Fruit fly (Drosophila melanogaster) whole organism: ENCODE results near the gene CG17612.

Experiments used
- CG8478 ChIP-seq: fragments of >200 bp; optimal IDR thresholded peaks from 2 replicates; lab custom pipeline; 2018; ENCODE audit warnings: inconsistent platforms
- Dll ChIP-seq: fragments of >200 bp; optimal IDR thresholded peaks from 2 replicates; lab custom pipeline; 2017
- EcR ChIP-seq, 2 experiments: fragments of >200 bp; optimal IDR thresholded peaks; 2 replicates each; lab custom pipeline; 2017; ENCODE audit warnings: missing biosample characterization in 2 of 2, missing genetic modification characterization in 2 of 2, missing genetic modification reagents in 2 of 2
- pan ChIP-seq: fragments of >200 bp; optimal IDR thresholded peaks from 2 replicates; lab custom pipeline; 2017
- psq ChIP-seq: fragments of >200 bp; optimal IDR thresholded peaks from 2 replicates; lab custom pipeline; 2017
- usp ChIP-seq: fragments of >200 bp; optimal IDR thresholded peaks from 2 replicates; lab custom pipeline; 2017; ENCODE audit warnings: missing biosample characterization, missing genetic modification characterization, mixed read lengths

CG17612 gene

DNA sequence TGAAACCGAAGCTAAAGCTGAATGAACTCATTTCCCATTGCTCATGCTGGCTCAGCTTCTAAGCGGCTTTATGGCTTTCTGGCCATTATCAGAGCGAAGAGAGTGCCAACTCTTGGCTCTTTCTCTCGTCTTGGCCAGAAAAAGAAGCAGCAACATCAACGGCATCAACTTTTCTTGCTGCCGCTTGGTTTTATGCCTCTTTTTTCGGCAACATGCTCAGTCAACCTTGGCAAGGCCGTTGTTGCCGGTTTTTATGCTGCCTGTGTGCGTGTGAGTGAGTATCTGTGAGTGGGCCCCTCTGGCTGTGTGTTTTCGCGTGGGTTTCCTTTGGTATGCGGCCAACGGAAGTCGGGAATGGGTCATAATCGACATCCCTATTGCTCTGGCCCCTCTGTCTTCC lies 11.9 kb downstream of the CG17612 start:
- TF ChIP-seq Dll (lab: Kevin White, UChicago) (no peak), EcR (GFP tag; optimal IDR thresholded peaks at IDR 0.05; lab: Kevin White, UChicago) (no peak), usp (no peak), pan (lab: Kevin White, UChicago) (no peak), psq (lab: Kevin White, UChicago) (no peak), CG8478 (lab: Kevin White, UChicago) (no peak)

DNA sequence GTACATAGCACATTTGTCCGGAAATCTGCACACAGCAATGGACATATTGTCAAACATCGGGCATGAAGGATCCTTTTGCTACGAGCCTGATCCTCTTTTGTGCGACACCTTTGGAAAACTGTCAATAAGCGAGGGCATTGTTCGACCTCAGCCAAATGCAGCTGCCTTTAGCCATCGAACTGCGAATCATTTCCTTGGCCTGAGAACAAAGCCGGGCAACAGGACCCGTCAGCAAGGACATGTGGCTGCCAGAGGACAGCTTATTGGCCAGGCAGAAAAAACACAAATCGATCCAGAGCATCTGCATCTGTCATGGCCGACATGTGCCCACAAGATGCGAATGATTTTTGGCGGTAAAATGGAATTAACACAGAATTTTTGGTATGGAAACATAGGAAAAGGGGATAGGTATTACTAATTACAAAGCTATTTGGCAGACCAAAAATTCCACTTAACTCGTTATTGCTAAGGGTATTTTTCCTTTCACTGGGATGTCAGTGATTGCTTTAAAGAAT lies 12.5 kb downstream of the CG17612 start:
- TF ChIP-seq psq (lab: Kevin White, UChicago), result no peak
- no peak for TF ChIP-seq usp
- TF ChIP-seq Dll (lab: Kevin White, UChicago), result no peak

DNA sequence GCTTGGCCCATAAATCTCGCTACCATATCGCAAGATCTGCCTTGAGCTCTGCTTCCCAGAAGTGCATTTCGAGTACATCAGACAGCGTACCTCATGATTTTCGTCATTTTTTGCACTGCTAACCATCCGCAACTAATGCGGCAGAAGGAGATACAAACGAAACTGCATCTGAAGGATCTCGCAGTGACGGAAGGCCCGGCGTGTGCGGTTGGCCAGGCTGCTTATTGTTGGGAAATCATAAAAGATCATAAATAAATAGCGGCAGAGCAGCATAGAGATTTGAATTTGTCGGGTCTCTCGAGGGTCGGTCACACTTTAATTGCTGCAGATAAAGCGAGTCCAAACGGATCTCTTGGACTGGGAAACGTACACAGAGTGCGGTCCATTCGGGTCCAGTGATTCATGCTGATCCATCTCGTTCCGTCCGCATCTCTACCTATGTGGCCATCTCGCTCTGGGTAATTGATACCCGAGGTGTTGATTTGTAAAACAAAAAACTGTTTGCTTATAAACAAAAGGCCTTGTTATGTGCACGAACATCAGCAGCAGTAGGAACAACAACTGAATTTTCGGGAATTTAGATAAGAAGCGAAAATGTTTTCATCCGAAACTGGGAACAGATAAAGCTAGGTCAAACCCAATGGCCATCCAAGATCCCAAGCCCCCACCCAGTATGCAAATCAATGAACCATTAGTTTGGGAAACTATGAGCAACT lies 13.8 kb downstream of the CG17612 start:
- TF ChIP-seq Dll (lab: Kevin White, UChicago), result no peak
- TF ChIP-seq CG8478 (lab: Kevin White, UChicago), result no peak
- TF ChIP-seq EcR (GFP tag; optimal IDR thresholded peaks at IDR 0.05; lab: Kevin White, UChicago), result no peak
- no peak for TF ChIP-seq usp
- TF ChIP-seq pan (lab: Kevin White, UChicago), result no peak
- TF ChIP-seq psq (lab: Kevin White, UChicago), result no peak

DNA sequence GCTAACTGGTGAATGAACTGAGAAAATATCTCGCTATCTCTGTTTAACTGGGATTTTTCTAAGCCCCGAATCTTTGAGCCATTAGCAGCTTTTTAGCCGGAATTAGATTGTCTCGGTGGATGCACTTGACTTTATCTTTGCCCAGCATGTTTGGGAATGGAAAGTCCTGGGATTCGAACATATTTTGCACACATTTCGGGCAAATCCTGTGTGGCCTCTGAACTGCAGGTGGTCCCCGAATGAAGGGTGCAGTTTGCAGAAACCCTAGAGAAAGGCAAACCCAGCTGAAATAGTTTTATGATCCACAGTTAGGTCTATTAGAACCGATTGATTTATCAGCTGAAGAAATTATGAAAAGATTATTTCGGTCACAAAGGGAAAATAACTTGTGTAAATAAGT lies 15.9 kb downstream of the CG17612 start:
- TF ChIP-seq Dll (lab: Kevin White, UChicago) (no peak), usp (no peak), pan (lab: Kevin White, UChicago) (no peak), CG8478 (lab: Kevin White, UChicago) (no peak), EcR (GFP tag; optimal IDR thresholded peaks at IDR 0.05; lab: Kevin White, UChicago) (no peak), psq (lab: Kevin White, UChicago) (no peak)

DNA sequence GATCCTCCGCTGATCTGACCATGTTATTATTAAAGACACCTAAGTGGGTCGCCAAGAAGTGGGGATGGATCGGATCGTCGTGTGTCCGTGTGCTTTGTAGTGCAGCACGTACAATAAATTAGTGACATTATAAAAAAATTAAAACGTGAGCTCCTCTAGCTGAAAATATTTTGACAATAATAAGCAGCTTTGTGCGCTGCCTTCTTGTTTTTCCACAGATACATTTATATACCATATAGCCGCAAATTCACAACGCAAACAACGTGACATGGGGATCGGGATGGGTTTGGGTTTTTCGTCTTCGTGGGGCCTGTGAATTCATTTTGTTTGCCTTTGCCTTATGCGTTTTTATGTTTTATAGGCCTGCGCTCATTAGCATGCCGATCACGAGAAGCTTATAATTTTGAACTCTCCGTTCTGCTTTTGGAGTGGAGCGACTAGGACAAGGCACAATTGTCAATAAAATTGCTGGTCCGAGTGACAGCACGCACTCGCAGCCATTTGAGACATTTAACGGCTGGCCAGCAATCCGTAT lies 16.7 kb downstream of the CG17612 start:
- TF ChIP-seq usp (no peak), CG8478 (lab: Kevin White, UChicago) (no peak), pan (lab: Kevin White, UChicago) (no peak), psq (lab: Kevin White, UChicago) (no peak), EcR (GFP tag; optimal IDR thresholded peaks at IDR 0.05; lab: Kevin White, UChicago) (no peak), Dll (lab: Kevin White, UChicago) (no peak)

DNA sequence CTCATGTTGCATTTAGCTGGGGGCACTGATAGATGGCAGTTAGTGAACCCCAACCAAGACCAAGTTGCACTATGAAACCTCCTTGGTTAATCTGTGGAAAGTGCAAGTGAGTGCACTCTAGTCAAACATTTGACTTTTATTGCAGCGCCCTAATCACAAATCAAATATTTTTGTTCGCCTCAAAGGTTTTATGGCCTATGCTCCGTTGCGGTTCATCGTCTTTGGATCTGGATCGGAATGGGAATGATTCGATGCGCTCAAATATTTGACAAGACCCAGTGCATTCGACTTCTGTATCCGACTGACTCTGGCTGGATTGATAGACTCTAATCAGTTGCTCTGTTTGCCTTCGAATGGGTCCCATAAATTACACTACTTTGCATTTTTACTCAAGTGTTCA lies 17.6 kb downstream of the CG17612 start:
- TF ChIP-seq psq (lab: Kevin White, UChicago), result no peak
- TF ChIP-seq CG8478 (lab: Kevin White, UChicago), result no peak
- TF ChIP-seq EcR (GFP tag; optimal IDR thresholded peaks at IDR 0.05; lab: Kevin White, UChicago), result no peak
- TF ChIP-seq usp, result no peak
- TF ChIP-seq Dll (lab: Kevin White, UChicago), result no peak
- TF ChIP-seq pan (lab: Kevin White, UChicago), result no peak

DNA sequence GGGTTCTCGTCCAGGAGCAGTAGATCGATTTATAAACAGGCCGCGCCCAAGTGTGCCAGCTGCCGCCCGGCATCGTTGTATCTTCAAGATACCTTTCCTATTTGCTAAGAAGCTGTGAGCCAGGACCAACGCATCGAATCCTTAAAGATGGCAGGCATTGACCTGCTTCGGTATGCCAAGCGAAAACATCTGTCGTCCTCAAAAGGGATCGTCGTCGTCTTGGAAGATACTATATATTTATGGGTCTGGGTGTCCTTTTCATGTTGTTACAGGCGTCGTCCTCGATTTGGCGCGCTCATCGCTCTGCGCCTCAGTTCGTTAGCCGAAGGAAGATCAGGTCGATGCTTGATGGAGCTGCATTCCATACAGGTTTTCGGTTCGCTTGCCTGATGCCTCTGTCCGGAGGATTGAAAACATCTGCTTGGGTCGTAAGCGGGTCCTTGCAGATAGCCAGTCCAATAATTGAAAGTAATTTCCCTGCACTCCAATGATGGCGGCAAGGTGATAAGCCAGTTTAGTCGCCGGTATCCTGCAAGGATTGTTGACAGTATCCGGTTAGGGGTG lies 18.7 kb downstream of the CG17612 start:
- no peak for TF ChIP-seq usp
- no peak for TF ChIP-seq EcR (GFP tag; optimal IDR thresholded peaks at IDR 0.05; lab: Kevin White, UChicago)
- TF ChIP-seq psq (lab: Kevin White, UChicago), result no peak
- no peak for TF ChIP-seq CG8478 (lab: Kevin White, UChicago)
- TF ChIP-seq Dll (lab: Kevin White, UChicago), result no peak
- TF ChIP-seq pan (lab: Kevin White, UChicago), result no peak

DNA sequence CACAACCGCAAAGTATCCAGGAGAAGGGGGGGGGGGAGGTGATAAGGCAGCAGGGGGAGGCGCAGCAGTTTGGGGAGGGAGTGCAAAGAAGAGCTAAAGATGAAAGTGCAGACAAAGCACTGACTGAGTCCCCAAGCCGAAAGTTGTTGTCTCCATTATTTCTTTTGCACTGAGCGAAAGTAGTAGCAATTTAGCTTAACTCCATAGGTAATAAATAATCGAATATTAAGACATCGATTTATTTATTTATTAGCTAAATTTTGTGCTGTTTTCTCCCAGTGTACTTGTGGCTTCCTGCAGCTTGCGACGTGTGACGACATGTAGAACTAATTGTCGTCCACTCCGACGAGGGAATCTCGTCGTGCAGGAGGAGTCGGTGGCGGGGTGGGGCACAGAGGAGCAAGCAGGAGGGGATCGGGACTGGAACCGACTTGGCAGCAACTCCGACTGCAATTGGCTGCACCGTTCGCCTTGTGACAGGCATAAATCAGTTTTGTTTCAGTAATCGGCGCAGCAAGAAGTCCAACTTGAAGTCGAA lies 21.0 kb downstream of the CG17612 start, which contains the start of gene Traf4:
TSS of gene Traf4 (plus strand) at position 488 of the 538 bp plus-strand sequence.
- TF ChIP-seq psq (lab: Kevin White, UChicago), result no peak
- TF ChIP-seq pan (lab: Kevin White, UChicago), result no peak
- TF ChIP-seq EcR (GFP tag; optimal IDR thresholded peaks at IDR 0.05; lab: Kevin White, UChicago), result no peak
- TF ChIP-seq usp, result no peak
- TF ChIP-seq Dll (lab: Kevin White, UChicago), result no peak
- TF ChIP-seq CG8478 (lab: Kevin White, UChicago), result no peak

DNA sequence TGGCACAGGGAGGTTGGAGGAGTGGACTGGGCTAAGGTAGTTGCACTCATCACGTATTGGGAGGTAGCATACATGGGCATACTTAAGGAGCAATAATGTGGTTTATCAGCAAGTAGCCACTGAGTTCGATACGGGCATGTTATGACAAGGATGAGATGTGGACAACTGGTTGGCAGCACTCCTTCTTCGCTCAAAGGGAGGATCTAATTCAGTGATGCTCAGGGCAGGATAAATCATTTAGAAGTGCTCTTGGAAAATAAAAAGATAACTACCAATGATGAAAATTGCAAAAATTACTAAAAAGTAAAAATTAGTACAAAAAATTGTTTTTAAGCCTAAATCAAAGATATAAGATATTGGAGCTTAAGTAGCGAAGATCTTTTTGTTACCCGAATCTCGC lies 21.7 kb downstream of the CG17612 start:
- TF ChIP-seq EcR (GFP tag; optimal IDR thresholded peaks at IDR 0.05; lab: Kevin White, UChicago), result peak in 1 of 2 experiments; percentile 45
- no peak for TF ChIP-seq psq (lab: Kevin White, UChicago)
- TF ChIP-seq CG8478 (lab: Kevin White, UChicago), result no peak

DNA sequence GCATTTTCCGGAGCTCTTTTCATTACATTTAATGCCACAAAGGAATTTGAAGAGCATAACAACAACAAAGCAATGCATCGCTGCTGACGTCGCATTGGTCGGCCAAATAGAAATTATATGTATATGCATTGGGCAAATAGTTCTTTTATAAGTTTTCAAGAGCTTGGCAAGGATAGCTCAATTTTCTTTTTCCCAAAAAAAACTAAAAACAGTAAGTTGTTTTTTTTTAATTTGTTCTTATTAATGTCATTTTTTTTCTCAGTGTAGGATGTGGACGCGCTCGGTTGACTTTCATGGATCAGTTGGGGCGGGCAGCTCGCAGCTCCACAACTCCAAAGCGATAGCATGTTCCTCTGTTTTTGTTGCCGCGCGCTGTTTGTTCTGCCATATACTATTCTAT lies 23.4 kb downstream of the CG17612 start:
- TF ChIP-seq pan (lab: Kevin White, UChicago) (no peak), EcR (GFP tag; optimal IDR thresholded peaks at IDR 0.05; lab: Kevin White, UChicago) (no peak), CG8478 (lab: Kevin White, UChicago) (no peak), Dll (lab: Kevin White, UChicago) (no peak)

DNA sequence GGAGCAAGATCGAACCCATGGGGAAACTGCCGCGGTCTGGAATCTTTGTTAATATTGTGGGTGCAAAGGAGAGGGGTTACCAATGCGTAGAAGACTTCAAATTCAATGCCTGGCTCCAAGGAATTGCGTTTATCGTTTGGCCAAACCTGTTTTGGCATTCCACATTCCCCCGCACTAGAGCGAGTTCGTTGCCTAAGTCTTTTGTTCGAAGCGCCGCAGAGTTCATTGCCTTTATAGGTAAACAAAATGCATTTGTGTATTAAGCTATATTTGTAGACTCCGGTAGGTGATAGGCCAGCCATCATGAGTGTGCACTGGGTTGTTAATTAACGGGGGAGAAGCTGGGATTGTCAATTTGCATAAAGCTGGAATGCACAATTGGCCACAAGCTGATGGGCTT lies 27.5 kb downstream of the CG17612 start:
- TF ChIP-seq usp (no peak), EcR (GFP tag; optimal IDR thresholded peaks at IDR 0.05; lab: Kevin White, UChicago) (peak in 1 of 2 experiments; percentile 90), CG8478 (lab: Kevin White, UChicago) (no peak), pan (lab: Kevin White, UChicago) (no peak), psq (lab: Kevin White, UChicago) (no peak), Dll (lab: Kevin White, UChicago) (no peak)
